Fruit fly (Drosophila melanogaster) whole organism, embryonic: ENCODE data around the gene prd1.
A peak's percentile ranks its signal among the peaks of the same experiment; 100 is the strongest.

Experiments used
- Atf6 ChIP-seq: fragments of 200-800 bp; sonication (Bioruptor generic); IDR thresholded peaks from 2 replicates; pipeline ENCODE4 v1.3.6; 2022; ENCODE audit warnings: missing biosample characterization, missing genetic modification characterization
- CG10274 ChIP-seq: fragments of 200-800 bp; sonication (Bioruptor generic); optimal IDR thresholded peaks from 3 replicates; lab custom pipeline; 2017; ENCODE audit warnings: missing biosample characterization, mild to moderate bottlenecking, missing genetic modification characterization
- CG11398 ChIP-seq: fragments of 200-800 bp; sonication (Bioruptor generic); optimal IDR thresholded peaks from 2 replicates; lab custom pipeline; 2016; ENCODE audit warnings: missing biosample characterization, missing genetic modification characterization
- CG11696 ChIP-seq: fragments of 200-800 bp; sonication (Bioruptor generic); IDR thresholded peaks from 2 replicates; pipeline ENCODE4 v1.3.6; 2022; ENCODE audit warnings: missing biosample characterization, missing genetic modification characterization
- CG11723 ChIP-seq: fragments of 200-800 bp; sonication (Bioruptor generic); optimal IDR thresholded peaks from 2 replicates; lab custom pipeline; 2017; ENCODE audit warnings: missing biosample characterization, mild to moderate bottlenecking, missing genetic modification characterization
- CG12219 ChIP-seq: fragments of 200-800 bp; sonication (Bioruptor generic); optimal IDR thresholded peaks from 3 replicates; lab custom pipeline; 2018; ENCODE audit warnings: missing biosample characterization, mild to moderate bottlenecking, missing genetic modification characterization
- CG12659 ChIP-seq: fragments of 200-800 bp; sonication (Bioruptor generic); optimal IDR thresholded peaks from 3 replicates; lab custom pipeline; 2017; ENCODE audit warnings: mild to moderate bottlenecking, missing biosample characterization, missing genetic modification reagents, missing genetic modification characterization
- CG12744 ChIP-seq: fragments of 200-800 bp; sonication (Bioruptor generic); optimal IDR thresholded peaks from 2 replicates; lab custom pipeline; 2016; ENCODE audit warnings: missing biosample characterization, missing genetic modification characterization
- CG13287 ChIP-seq: fragments of 200-800 bp; sonication (Bioruptor generic); IDR thresholded peaks from 2 replicates; pipeline ENCODE4 v1.3.6; 2022; ENCODE audit warnings: missing biosample characterization, missing genetic modification characterization; ENCODE audit not compliant: partially characterized antibody
- CG13775 ChIP-seq: fragments of 200-800 bp; sonication (Bioruptor generic); optimal IDR thresholded peaks from 3 replicates; lab custom pipeline; 2017; ENCODE audit warnings: missing biosample characterization, mild to moderate bottlenecking, missing genetic modification characterization
- CG15073 ChIP-seq: fragments of 200-800 bp; sonication (Bioruptor generic); optimal IDR thresholded peaks from 2 replicates; lab custom pipeline; 2016; ENCODE audit warnings: missing biosample characterization, missing genetic modification characterization
- CG17186 ChIP-seq: fragments of 200-800 bp; sonication (Bioruptor generic); optimal IDR thresholded peaks from 3 replicates; lab custom pipeline; 2017; ENCODE audit warnings: missing biosample characterization, missing genetic modification reagents, missing genetic modification characterization
- CG2202 ChIP-seq: fragments of 200-800 bp; sonication (Bioruptor generic); optimal IDR thresholded peaks from 2 replicates; lab custom pipeline; 2018; ENCODE audit warnings: missing biosample characterization, mild to moderate bottlenecking, missing genetic modification characterization
- CG31441 ChIP-seq: fragments of 200-800 bp; sonication (Bioruptor generic); IDR thresholded peaks from 2 replicates; pipeline ENCODE4 v1.3.6; 2022; ENCODE audit warnings: missing biosample characterization, missing genetic modification characterization
- CG3163 ChIP-seq: fragments of 200-800 bp; sonication (Bioruptor generic); optimal IDR thresholded peaks from 3 replicates; lab custom pipeline; 2016; ENCODE audit warnings: missing biosample characterization, missing genetic modification characterization
- CG4707 ChIP-seq: fragments of 200-800 bp; sonication (Bioruptor generic); optimal IDR thresholded peaks from 2 replicates; lab custom pipeline; 2018; ENCODE audit warnings: missing biosample characterization, mild to moderate bottlenecking, missing genetic modification characterization, moderate library complexity
- CG9932 ChIP-seq: fragments of 200-800 bp; sonication (Bioruptor generic); IDR thresholded peaks from 2 replicates; pipeline ENCODE4 v1.3.6; 2022; ENCODE audit warnings: missing biosample characterization, missing genetic modification characterization
- Dll ChIP-seq: fragments of 200-800 bp; sonication (Bioruptor generic); IDR thresholded peaks from 4 replicates; pipeline ENCODE4 v1.3.6; 2022; ENCODE audit warnings: missing biosample characterization, missing genetic modification characterization; ENCODE audit not compliant: partially characterized antibody
- Dp ChIP-seq: fragments of 200-800 bp; sonication (Bioruptor generic); optimal IDR thresholded peaks from 2 replicates; lab custom pipeline; 2018; ENCODE audit warnings: missing biosample characterization, mild to moderate bottlenecking, missing genetic modification characterization, moderate library complexity
- HLH4C ChIP-seq: fragments of 200-800 bp; sonication (Bioruptor generic); IDR thresholded peaks from 3 replicates; pipeline ENCODE4 v1.3.6; 2022; ENCODE audit warnings: missing biosample characterization, missing genetic modification characterization; ENCODE audit not compliant: partially characterized antibody
- MTF-1 ChIP-seq: fragments of 200-800 bp; sonication (Bioruptor generic); optimal IDR thresholded peaks from 2 replicates; lab custom pipeline; 2018; ENCODE audit warnings: missing biosample characterization, mild to moderate bottlenecking, missing genetic modification characterization, borderline replicate concordance
- Mes4 ChIP-seq: fragments of 200-800 bp; sonication (Bioruptor generic); optimal IDR thresholded peaks from 2 replicates; lab custom pipeline; 2016; ENCODE audit warnings: missing biosample characterization, missing genetic modification characterization
- NfI ChIP-seq: fragments of 200-800 bp; sonication (Bioruptor generic); optimal IDR thresholded peaks from 3 replicates; lab custom pipeline; 2018; ENCODE audit warnings: missing biosample characterization, mild to moderate bottlenecking, missing genetic modification characterization, moderate library complexity
- Oli ChIP-seq: fragments of 200-800 bp; sonication (Bioruptor generic); optimal IDR thresholded peaks from 2 replicates; lab custom pipeline; 2018; ENCODE audit warnings: missing biosample characterization, mild to moderate bottlenecking, missing genetic modification characterization, moderate library complexity
- Poxn ChIP-seq: fragments of 200-800 bp; sonication (Bioruptor generic); IDR thresholded peaks from 2 replicates; pipeline ENCODE4 v1.3.6; 2022; ENCODE audit warnings: missing biosample characterization, missing genetic modification characterization
- Usf ChIP-seq: fragments of 200-800 bp; sonication (Bioruptor generic); optimal IDR thresholded peaks from 2 replicates; lab custom pipeline; 2017; ENCODE audit warnings: missing genotype, missing biosample characterization, missing genetic modification characterization
- YL-1 ChIP-seq: fragments of 200-800 bp; sonication (Bioruptor generic); optimal IDR thresholded peaks from 3 replicates; lab custom pipeline; 2017; ENCODE audit warnings: missing biosample characterization, mild to moderate bottlenecking, missing genetic modification characterization
- ac ChIP-seq: fragments of 200-800 bp; sonication (Bioruptor generic); optimal IDR thresholded peaks from 3 replicates; lab custom pipeline; 2017; ENCODE audit warnings: missing biosample characterization, mild to moderate bottlenecking, missing genetic modification characterization
- ash1 ChIP-seq: fragments of 200-800 bp; sonication (Bioruptor generic); optimal IDR thresholded peaks from 2 replicates; lab custom pipeline; 2018; ENCODE audit warnings: missing biosample characterization, mild to moderate bottlenecking, missing genetic modification characterization
- az2 ChIP-seq: fragments of 200-800 bp; sonication (Bioruptor generic); optimal IDR thresholded peaks from 3 replicates; lab custom pipeline; 2016; ENCODE audit warnings: missing biosample characterization, missing genetic modification characterization
- bab2 ChIP-seq: fragments of 200-800 bp; sonication (Bioruptor generic); optimal IDR thresholded peaks from 2 replicates; lab custom pipeline; 2016; ENCODE audit warnings: missing biosample characterization, missing genetic modification characterization
- bbx ChIP-seq: fragments of 200-800 bp; sonication (Bioruptor generic); IDR thresholded peaks from 2 replicates; pipeline ENCODE4 v1.3.6; 2022; ENCODE audit warnings: missing biosample characterization, missing genetic modification characterization; ENCODE audit not compliant: partially characterized antibody
- eve ChIP-seq, 2 experiments: fragments of >200 bp; optimal IDR thresholded peaks; 2 replicates each; lab custom pipeline; 2017; ENCODE audit warnings: missing biosample characterization in 2 of 2, missing genetic modification characterization in 2 of 2
- eyg ChIP-seq: fragments of 200-800 bp; sonication (Bioruptor generic); optimal IDR thresholded peaks from 3 replicates; lab custom pipeline; 2016; ENCODE audit warnings: missing biosample characterization, missing genetic modification characterization
- fru ChIP-seq: fragments of >200 bp; optimal IDR thresholded peaks from 2 replicates; lab custom pipeline; 2017
- gsb ChIP-seq: fragments of 200-800 bp; sonication (Bioruptor generic); IDR thresholded peaks from 2 replicates; pipeline ENCODE4 v1.3.6; 2022; ENCODE audit warnings: missing biosample characterization, missing genetic modification characterization
- her ChIP-seq: fragments of 200-800 bp; sonication (Bioruptor generic); optimal IDR thresholded peaks from 2 replicates; lab custom pipeline; 2016; ENCODE audit warnings: missing biosample characterization, missing genetic modification characterization
- jigr1 ChIP-seq: fragments of 200-800 bp; sonication (Bioruptor generic); IDR thresholded peaks from 3 replicates; pipeline ENCODE4 v1.3.6; 2022; ENCODE audit warnings: missing biosample characterization, missing genetic modification characterization
- luna ChIP-seq: fragments of 200-800 bp; sonication (Bioruptor generic); optimal IDR thresholded peaks from 2 replicates; lab custom pipeline; 2016; ENCODE audit warnings: missing biosample characterization, missing genetic modification characterization
- mam ChIP-seq: fragments of 200-800 bp; sonication (Bioruptor generic); optimal IDR thresholded peaks from 3 replicates; lab custom pipeline; 2016; ENCODE audit warnings: missing biosample characterization, missing genetic modification characterization
- org-1 ChIP-seq: fragments of 200-800 bp; sonication (Bioruptor generic); optimal IDR thresholded peaks from 2 replicates; lab custom pipeline; 2017; ENCODE audit warnings: missing biosample characterization, missing genetic modification characterization
- pb ChIP-seq: fragments of 200-800 bp; sonication (Bioruptor generic); optimal IDR thresholded peaks from 3 replicates; lab custom pipeline; 2016; ENCODE audit warnings: missing biosample characterization, missing genetic modification characterization
- pita ChIP-seq: fragments of 200-800 bp; sonication (Bioruptor generic); optimal IDR thresholded peaks from 2 replicates; lab custom pipeline; 2017; ENCODE audit warnings: missing biosample characterization, mild to moderate bottlenecking, missing genetic modification characterization
- scrt ChIP-seq: fragments of 200-800 bp; sonication (Bioruptor generic); optimal IDR thresholded peaks from 2 replicates; lab custom pipeline; 2018; ENCODE audit warnings: missing biosample characterization, mild to moderate bottlenecking, missing genetic modification characterization, moderate library complexity
- sob ChIP-seq: fragments of 200-800 bp; sonication (Bioruptor generic); IDR thresholded peaks from 2 replicates; pipeline ENCODE4 v1.3.6; 2022; ENCODE audit warnings: missing biosample characterization, missing genetic modification characterization
- ssp ChIP-seq: fragments of 200-800 bp; sonication (Bioruptor generic); IDR thresholded peaks from 2 replicates; pipeline ENCODE4 v1.3.6; 2022; ENCODE audit warnings: missing biosample characterization, missing genetic modification characterization
- sug ChIP-seq: fragments of 200-800 bp; optimal IDR thresholded peaks from 2 replicates; lab custom pipeline; 2019; ENCODE audit warnings: missing biosample characterization, mild to moderate bottlenecking, missing genetic modification characterization, moderate library complexity
- tap ChIP-seq: fragments of 200-800 bp; optimal IDR thresholded peaks from 3 replicates; lab custom pipeline; 2019; ENCODE audit warnings: missing biosample characterization, mild to moderate bottlenecking, missing genetic modification characterization, moderate library complexity
- tll ChIP-seq, 2 experiments: fragments of 200-800 bp in 1 of 2; fragments of >200 bp in 1 of 2; sonication (Bioruptor generic) in 1 of 2; optimal IDR thresholded peaks; 2 replicates each; lab custom pipeline; 2017 to 2019; ENCODE audit warnings: missing biosample characterization in 2 of 2, missing genetic modification characterization in 2 of 2, mild to moderate bottlenecking in 1 of 2, moderate library complexity in 1 of 2
- twi ChIP-seq: fragments of 200-800 bp; optimal IDR thresholded peaks from 2 replicates; lab custom pipeline; 2019; ENCODE audit warnings: missing biosample characterization, mild to moderate bottlenecking, missing genetic modification characterization, moderate library complexity

Gene prd1

dm6 chr3R:11779357-11780018 lies 7.3 kb downstream of the prd1 start (continued):
- TF ChIP-seq bbx (no peak), tll (GFP tag; optimal IDR thresholded peaks at IDR 0.05; lab: Kevin White, UChicago) (peak in 1 of 2 experiments; percentile 77), CG12219 (GFP tag; lab: Kevin White, UChicago) (peak; percentile 38), ash1 (GFP tag; lab: Kevin White, UChicago) (no peak), NfI (GFP tag; lab: Kevin White, UChicago) (peak; percentile 65), CG12659 (GFP tag; lab: Kevin White, UChicago) (peak; percentile 48), bab2 (peak; percentile 58), eve (GFP tag; optimal IDR thresholded peaks at IDR 0.05; lab: Kevin White, UChicago) (peak in 1 of 2 experiments; percentile 93), her (GFP tag; lab: Kevin White, UChicago) (no peak), Atf6 (GFP tag; lab: Robert Waterston, UW) (no peak), CG4707 (GFP tag; lab: Kevin White, UChicago) (peak; percentile 55), luna (GFP tag; lab: Kevin White, UChicago) (no peak), sob (GFP tag; lab: Robert Waterston, UW) (no peak), Dll (GFP tag; lab: Robert Waterston, UW) (no peak), twi (tag; lab: Kevin White, UChicago) (peak; percentile 71), Dp (no peak), Oli (tag; lab: Kevin White, UChicago) (peak; percentile 88), YL-1 (no peak), ssp (GFP tag; lab: Robert Waterston, UW) (peak; percentile 49; the same call in 1 of the 2 replicates), CG13775 (peak; percentile 76), CG17186 (GFP tag; lab: Kevin White, UChicago) (peak; percentile 46), pb (GFP tag; lab: Kevin White, UChicago) (no peak), scrt (GFP tag; lab: Kevin White, UChicago) (peak; percentile 52), tap (tag; lab: Kevin White, UChicago) (peak; percentile 43), CG3163 (GFP tag; lab: Kevin White, UChicago) (no peak), Usf (peak; percentile 78), CG31441 (GFP tag; lab: Robert Waterston, UW) (peak; percentile 72; the same call in 1 of the 2 replicates), CG13287 (GFP tag; lab: Robert Waterston, UW) (no peak), CG15073 (GFP tag; lab: Kevin White, UChicago) (peak; percentile 43), Mes4 (GFP tag; lab: Kevin White, UChicago) (peak; percentile 76), jigr1 (GFP tag; lab: Robert Waterston, UW) (peak; percentile 32; the same call in 1 of the 3 replicates), ac (GFP tag; lab: Kevin White, UChicago) (peak; percentile 35), pita (GFP tag; lab: Kevin White, UChicago) (no peak), mam (GFP tag; lab: Kevin White, UChicago) (peak; percentile 14), eyg (GFP tag; lab: Kevin White, UChicago) (no peak), CG12744 (GFP tag; lab: Kevin White, UChicago) (peak; percentile 12), CG11723 (peak; percentile 12), sug (tag; lab: Kevin White, UChicago) (no peak), CG10274 (peak; percentile 94), CG2202 (tag; lab: Kevin White, UChicago) (peak; percentile 82), CG11696 (GFP tag; lab: Robert Waterston, UW) (no peak), HLH4C (no peak), az2 (GFP tag; lab: Kevin White, UChicago) (peak; percentile 85), gsb (GFP tag; lab: Robert Waterston, UW) (no peak), org-1 (GFP tag; lab: Kevin White, UChicago) (peak; percentile 30), fru (lab: Kevin White, UChicago) (no peak), MTF-1 (no peak), CG11398 (GFP tag; lab: Kevin White, UChicago) (peak; percentile 40), Poxn (GFP tag; lab: Robert Waterston, UW) (no peak), CG9932 (GFP tag; lab: Robert Waterston, UW) (no peak)
